Fruit fly (Drosophila melanogaster) whole organism, embryonic: ENCODE results near the gene ProRS-m.

Source experiments
- CG12236 ChIP-seq: fragments of 200-800 bp; sonication (Bioruptor generic); optimal IDR thresholded peaks from 2 replicates; lab custom pipeline; 2016; ENCODE audit warnings: missing biosample characterization, missing genetic modification characterization
- CG15073 ChIP-seq: fragments of 200-800 bp; sonication (Bioruptor generic); optimal IDR thresholded peaks from 2 replicates; lab custom pipeline; 2016; ENCODE audit warnings: missing biosample characterization, missing genetic modification characterization
- CG5180 ChIP-seq: fragments of 200-800 bp; sonication (Bioruptor generic); optimal IDR thresholded peaks from 3 replicates; lab custom pipeline; 2017; ENCODE audit warnings: missing biosample characterization, missing genetic modification characterization, mild to moderate bottlenecking, moderate library complexity, missing genetic modification reagents
- H15 ChIP-seq: fragments of 200-800 bp; sonication (Bioruptor generic); IDR thresholded peaks from 3 replicates; pipeline ENCODE4 v1.3.6; 2022; ENCODE audit warnings: missing biosample characterization, missing genetic modification characterization

DNA sequence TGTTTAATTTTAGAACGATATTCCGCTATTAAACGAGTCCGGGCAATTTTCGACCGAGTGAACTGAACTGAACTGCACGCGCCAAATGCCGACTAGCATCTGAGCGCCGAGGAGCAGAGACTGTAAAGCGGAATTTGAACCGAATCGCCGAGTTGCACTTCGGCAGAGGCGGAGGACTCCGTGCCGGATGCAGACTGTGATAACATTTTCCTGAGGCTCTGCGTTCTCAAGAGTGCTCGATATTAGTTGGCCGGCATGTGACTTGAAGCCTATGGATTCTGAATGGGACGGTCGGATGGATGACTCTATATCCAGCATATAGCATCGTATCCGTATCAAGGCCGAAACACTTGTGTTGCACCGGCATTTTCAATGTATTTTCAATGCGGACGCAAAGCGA lies 21.7 kb downstream of the ProRS-m start, which contains the start of gene Pxn:
- TF ChIP-seq H15 (GFP tag; lab: Robert Waterston, UW) (no peak), CG5180 (GFP tag; lab: Kevin White, UChicago) (no peak), CG15073 (GFP tag; lab: Kevin White, UChicago) (no peak), CG12236 (no peak)
